Fruit fly (Drosophila melanogaster) whole organism, embryonic: ENCODE measurements around the gene SIFaR.

ENCODE experiments used
- Atf3 ChIP-seq: fragments of 200-800 bp; sonication (Bioruptor generic); optimal IDR thresholded peaks from 3 replicates; lab custom pipeline; 2016; ENCODE audit warnings: missing biosample characterization, missing genetic modification characterization
- B-H1 ChIP-seq: fragments of 200-800 bp; sonication (Bioruptor generic); IDR thresholded peaks from 3 replicates; pipeline ENCODE4 v1.3.6; 2022; ENCODE audit warnings: missing biosample characterization, missing genetic modification characterization
- Blimp-1 ChIP-seq: fragments of 200-800 bp; sonication (Bioruptor generic); optimal IDR thresholded peaks from 3 replicates; lab custom pipeline; 2018; ENCODE audit warnings: missing biosample characterization, missing genetic modification characterization, mild to moderate bottlenecking, moderate library complexity, missing genetic modification reagents
- CG1024 ChIP-seq: fragments of 200-800 bp; sonication (Bioruptor generic); IDR thresholded peaks from 2 replicates; pipeline ENCODE4 v1.3.6; 2022; ENCODE audit warnings: missing biosample characterization, missing genetic modification characterization
- CG11398 ChIP-seq: fragments of 200-800 bp; sonication (Bioruptor generic); optimal IDR thresholded peaks from 2 replicates; lab custom pipeline; 2016; ENCODE audit warnings: missing biosample characterization, missing genetic modification characterization
- CG12071 ChIP-seq: fragments of 200-800 bp; sonication (Bioruptor generic); optimal IDR thresholded peaks from 3 replicates; lab custom pipeline; 2018; ENCODE audit warnings: missing biosample characterization, mild to moderate bottlenecking, missing genetic modification characterization
- CG12744 ChIP-seq: fragments of 200-800 bp; sonication (Bioruptor generic); optimal IDR thresholded peaks from 2 replicates; lab custom pipeline; 2016; ENCODE audit warnings: missing biosample characterization, missing genetic modification characterization
- CG1647 ChIP-seq: fragments of 200-800 bp; sonication (Bioruptor generic); optimal IDR thresholded peaks from 3 replicates; lab custom pipeline; 2016; ENCODE audit warnings: missing biosample characterization, missing genetic modification characterization
- CG16813 ChIP-seq: fragments of 200-800 bp; sonication (Bioruptor generic); IDR thresholded peaks from 3 replicates; pipeline ENCODE4 v1.3.6; 2022; ENCODE audit warnings: missing biosample characterization, missing genetic modification characterization; ENCODE audit not compliant: partially characterized antibody
- CG17359 ChIP-seq: fragments of 200-800 bp; sonication (Bioruptor generic); optimal IDR thresholded peaks from 3 replicates; lab custom pipeline; 2018; ENCODE audit warnings: missing biosample characterization, mild to moderate bottlenecking, missing genetic modification characterization, moderate library complexity
- CG17802 ChIP-seq: fragments of 200-800 bp; sonication (Bioruptor generic); optimal IDR thresholded peaks from 2 replicates; lab custom pipeline; 2018; ENCODE audit warnings: missing biosample characterization, mild to moderate bottlenecking, missing genetic modification characterization, moderate library complexity
- CG17912 ChIP-seq: fragments of 200-800 bp; sonication (Bioruptor generic); optimal IDR thresholded peaks from 2 replicates; lab custom pipeline; 2018; ENCODE audit warnings: missing biosample characterization, mild to moderate bottlenecking, missing genetic modification characterization
- CG18476 ChIP-seq: fragments of 200-800 bp; sonication (Bioruptor generic); optimal IDR thresholded peaks from 2 replicates; lab custom pipeline; 2016; ENCODE audit warnings: missing biosample characterization, mild to moderate bottlenecking, missing genetic modification characterization
- CG32772 ChIP-seq: fragments of 200-800 bp; sonication (Bioruptor generic); IDR thresholded peaks from 2 replicates; pipeline ENCODE4 v1.3.6; 2022; ENCODE audit warnings: missing biosample characterization, missing genetic modification characterization
- CG3281 ChIP-seq: fragments of 200-800 bp; sonication (Bioruptor generic); optimal IDR thresholded peaks from 3 replicates; lab custom pipeline; 2017; ENCODE audit warnings: missing biosample characterization, mild to moderate bottlenecking, missing genetic modification characterization
- CG33213 ChIP-seq: fragments of 200-800 bp; sonication (Bioruptor generic); optimal IDR thresholded peaks from 3 replicates; lab custom pipeline; 2016; ENCODE audit warnings: missing biosample characterization, missing genetic modification characterization
- CG42726 ChIP-seq: fragments of 200-800 bp; sonication (Bioruptor generic); IDR thresholded peaks from 2 replicates; pipeline ENCODE4 v1.3.6; 2022; ENCODE audit warnings: missing biosample characterization, missing genetic modification characterization; ENCODE audit not compliant: partially characterized antibody
- CG4360 ChIP-seq: fragments of 200-800 bp; sonication (Bioruptor generic); IDR thresholded peaks from 2 replicates; pipeline ENCODE4 v1.3.6; 2022; ENCODE audit warnings: missing biosample characterization, missing genetic modification characterization
- CG43689 ChIP-seq: fragments of 200-800 bp; sonication (Bioruptor generic); IDR thresholded peaks from 2 replicates; pipeline ENCODE4 v1.3.6; 2022; ENCODE audit warnings: missing biosample characterization, missing genetic modification characterization
- CG7786 ChIP-seq: fragments of 200-800 bp; sonication (Bioruptor generic); optimal IDR thresholded peaks from 2 replicates; lab custom pipeline; 2016; ENCODE audit warnings: missing biosample characterization, missing genetic modification characterization
- CG8290 ChIP-seq, 3 experiments: fragments of 200-800 bp; sonication (Bioruptor generic); optimal IDR thresholded peaks; 2 replicates each; lab custom pipeline; 2016 to 2019; ENCODE audit warnings: missing biosample characterization in 3 of 3, missing genetic modification characterization in 3 of 3, mild to moderate bottlenecking in 2 of 3, moderate library complexity in 1 of 3
- CG8924 ChIP-seq: fragments of 200-800 bp; optimal IDR thresholded peaks from 3 replicates; lab custom pipeline; 2019; ENCODE audit warnings: missing biosample characterization, mild to moderate bottlenecking, missing genetic modification characterization, moderate library complexity
- CG8944 ChIP-seq: fragments of 200-800 bp; sonication (Bioruptor generic); optimal IDR thresholded peaks from 3 replicates; lab custom pipeline; 2016; ENCODE audit warnings: missing biosample characterization, missing genetic modification characterization
- CG9437 ChIP-seq: fragments of 200-800 bp; sonication (Bioruptor generic); optimal IDR thresholded peaks from 2 replicates; lab custom pipeline; 2018; ENCODE audit warnings: missing biosample characterization, mild to moderate bottlenecking, missing genetic modification characterization
- Dek ChIP-seq: fragments of 200-800 bp; sonication (Bioruptor generic); optimal IDR thresholded peaks from 3 replicates; lab custom pipeline; 2019; ENCODE audit warnings: missing biosample characterization, mild to moderate bottlenecking, missing genetic modification characterization, moderate library complexity
- Eip74EF ChIP-seq, 2 experiments: fragments of 200-800 bp in 1 of 2; fragments of >200 bp in 1 of 2; sonication (Bioruptor generic) in 1 of 2; optimal IDR thresholded peaks; 2 replicates each; lab custom pipeline; 2017 to 2019; ENCODE audit warnings: missing biosample characterization in 2 of 2, missing genetic modification characterization in 2 of 2, mild to moderate bottlenecking in 1 of 2, moderate library complexity in 1 of 2
- Elba2 ChIP-seq: fragments of 200-800 bp; sonication (Bioruptor generic); optimal IDR thresholded peaks from 3 replicates; lab custom pipeline; 2016; ENCODE audit warnings: missing biosample characterization, missing genetic modification characterization
- Oaz ChIP-seq: fragments of 200-800 bp; sonication (Bioruptor generic); IDR thresholded peaks from 2 replicates; pipeline ENCODE4 v1.3.6; 2022; ENCODE audit warnings: missing biosample characterization, missing genetic modification characterization
- Oli ChIP-seq: fragments of 200-800 bp; sonication (Bioruptor generic); optimal IDR thresholded peaks from 2 replicates; lab custom pipeline; 2018; ENCODE audit warnings: missing biosample characterization, mild to moderate bottlenecking, missing genetic modification characterization, moderate library complexity
- ara ChIP-seq: fragments of 200-800 bp; sonication (Bioruptor generic); IDR thresholded peaks from 2 replicates; pipeline ENCODE4 v1.3.6; 2022; ENCODE audit warnings: missing biosample characterization, missing genetic modification characterization
- az2 ChIP-seq: fragments of 200-800 bp; sonication (Bioruptor generic); optimal IDR thresholded peaks from 3 replicates; lab custom pipeline; 2016; ENCODE audit warnings: missing biosample characterization, missing genetic modification characterization
- cg ChIP-seq: fragments of 200-800 bp; sonication (Bioruptor generic); optimal IDR thresholded peaks from 3 replicates; lab custom pipeline; 2019; ENCODE audit warnings: missing biosample characterization, mild to moderate bottlenecking, missing genetic modification characterization, moderate library complexity
- corto ChIP-seq: fragments of 200-800 bp; sonication (Bioruptor generic); optimal IDR thresholded peaks from 2 replicates; lab custom pipeline; 2016; ENCODE audit warnings: missing biosample characterization, mild to moderate bottlenecking, missing genetic modification characterization, moderate library complexity
- eve ChIP-seq, 2 experiments: fragments of >200 bp; optimal IDR thresholded peaks; 2 replicates each; lab custom pipeline; 2017; ENCODE audit warnings: missing biosample characterization in 2 of 2, missing genetic modification characterization in 2 of 2
- ftz-f1 ChIP-seq: fragments of 200-800 bp; sonication (Bioruptor generic); optimal IDR thresholded peaks from 2 replicates; lab custom pipeline; 2016; ENCODE audit warnings: missing biosample characterization, missing genetic modification characterization
- hkb ChIP-seq, 2 experiments: fragments of 200-800 bp in 1 of 2; fragments of >200 bp in 1 of 2; sonication (Bioruptor generic) in 1 of 2; IDR thresholded peaks in 1 of 2; optimal IDR thresholded peaks in 1 of 2; 2 replicates each; pipeline versions ENCODE4 v1.3.6 to Lab custom; 2017 to 2022; ENCODE audit warnings: missing biosample characterization in 1 of 2, missing genetic modification characterization in 1 of 2
- ind ChIP-seq: fragments of 200-800 bp; sonication (Bioruptor generic); optimal IDR thresholded peaks from 3 replicates; lab custom pipeline; 2016; ENCODE audit warnings: missing biosample characterization, missing genetic modification characterization
- inv ChIP-seq: fragments of 200-800 bp; sonication (Bioruptor generic); IDR thresholded peaks from 2 replicates; pipeline ENCODE4 v1.3.6; 2022; ENCODE audit warnings: missing biosample characterization, missing genetic modification characterization; ENCODE audit not compliant: partially characterized antibody
- jumu ChIP-seq: fragments of 200-800 bp; sonication (Bioruptor generic); optimal IDR thresholded peaks from 3 replicates; lab custom pipeline; 2016; ENCODE audit warnings: missing biosample characterization, missing genetic modification characterization
- lmd ChIP-seq: fragments of 200-800 bp; sonication (Bioruptor generic); IDR thresholded peaks from 2 replicates; pipeline ENCODE4 v1.3.6; 2022; ENCODE audit warnings: missing biosample characterization, missing genetic modification characterization
- pan ChIP-seq, 4 experiments: fragments of >200 bp in 3 of 4; fragments of 200-800 bp in 1 of 4; sonication (Bioruptor generic) in 1 of 4; optimal IDR thresholded peaks in 3 of 4; IDR thresholded peaks in 1 of 4; 2 replicates each; pipeline versions ENCODE4 v1.3.6 to Lab custom; 2017 to 2022; ENCODE audit warnings: missing biosample characterization in 2 of 4, missing genetic modification characterization in 2 of 4, mixed read lengths in 1 of 4
- pb ChIP-seq: fragments of 200-800 bp; sonication (Bioruptor generic); optimal IDR thresholded peaks from 3 replicates; lab custom pipeline; 2016; ENCODE audit warnings: missing biosample characterization, missing genetic modification characterization
- psq ChIP-seq: fragments of 200-800 bp; sonication (Bioruptor generic); optimal IDR thresholded peaks from 2 replicates; lab custom pipeline; 2017; ENCODE audit warnings: missing biosample characterization, missing genetic modification characterization
- rib ChIP-seq: fragments of 200-800 bp; sonication (Bioruptor generic); IDR thresholded peaks from 2 replicates; pipeline ENCODE4 v1.3.6; 2022; ENCODE audit warnings: missing biosample characterization, missing genetic modification characterization
- ro ChIP-seq: fragments of 200-800 bp; sonication (Bioruptor generic); IDR thresholded peaks from 2 replicates; pipeline ENCODE4 v1.3.6; 2022; ENCODE audit warnings: missing biosample characterization, missing genetic modification characterization
- sisA ChIP-seq: fragments of 200-800 bp; sonication (Bioruptor generic); IDR thresholded peaks from 2 replicates; pipeline ENCODE4 v1.3.6; 2022; ENCODE audit warnings: missing biosample characterization, missing genetic modification characterization
- ssp ChIP-seq: fragments of 200-800 bp; sonication (Bioruptor generic); IDR thresholded peaks from 2 replicates; pipeline ENCODE4 v1.3.6; 2022; ENCODE audit warnings: missing biosample characterization, missing genetic modification characterization
- stc ChIP-seq: fragments of 200-800 bp; sonication (Bioruptor generic); IDR thresholded peaks from 2 replicates; pipeline ENCODE4 v1.3.6; 2022; ENCODE audit warnings: missing biosample characterization, missing genetic modification characterization
- tgo ChIP-seq: fragments of 200-800 bp; sonication (Bioruptor generic); IDR thresholded peaks from 3 replicates; pipeline ENCODE4 v1.3.6; 2022; ENCODE audit warnings: missing biosample characterization, missing genetic modification characterization
- tx ChIP-seq: fragments of 200-800 bp; sonication (Bioruptor generic); optimal IDR thresholded peaks from 2 replicates; lab custom pipeline; 2016; ENCODE audit warnings: missing biosample characterization, missing genetic modification characterization

Gene SIFaR

dm6 chr3R:21271208-21271607 is 22.6 kb downstream of the SIFaR start (continued):
- TF ChIP-seq CG42726 (GFP tag; lab: Robert Waterston, UW) (no peak), CG12071 (GFP tag; lab: Kevin White, UChicago) (peak; percentile 30), CG9437 (GFP tag; lab: Kevin White, UChicago) (no peak), Atf3 (GFP tag; lab: Kevin White, UChicago) (no peak), Oaz (no peak), CG43689 (GFP tag; lab: Robert Waterston, UW) (no peak), CG8924 (tag; lab: Kevin White, UChicago) (no peak), hkb (optimal IDR thresholded peaks at IDR 0.05; lab: Kevin White, UChicago) (no peak), hkb (GFP tag; IDR thresholded peaks at IDR 0.05; lab: Robert Waterston, UW) (peak; percentile 47; the same call in 1 of the 2 replicates), inv (GFP tag; lab: Robert Waterston, UW) (no peak), rib (GFP tag; lab: Robert Waterston, UW) (no peak), jumu (GFP tag; lab: Kevin White, UChicago) (no peak), Elba2 (no peak), tx (no peak), lmd (GFP tag; lab: Robert Waterston, UW) (no peak), cg (GFP tag; lab: Kevin White, UChicago) (no peak), CG18476 (peak; percentile 1), CG17802 (tag; lab: Kevin White, UChicago) (no peak), Eip74EF (GFP tag; optimal IDR thresholded peaks at IDR 0.05; lab: Kevin White, UChicago) (peak in 1 of 2 experiments; percentile 8), ftz-f1 (no peak), CG33213 (GFP tag; lab: Kevin White, UChicago) (no peak), psq (GFP tag; lab: Kevin White, UChicago) (no peak), eve (GFP tag; optimal IDR thresholded peaks at IDR 0.05; lab: Kevin White, UChicago) (no peak), az2 (GFP tag; lab: Kevin White, UChicago) (no peak), Dek (tag; lab: Kevin White, UChicago) (no peak), CG1647 (GFP tag; lab: Kevin White, UChicago) (no peak), stc (no peak), ro (GFP tag; lab: Robert Waterston, UW) (no peak), CG4360 (GFP tag; lab: Robert Waterston, UW) (no peak), CG17912 (no peak), B-H1 (GFP tag; lab: Robert Waterston, UW) (no peak), CG3281 (peak; percentile 11), CG32772 (GFP tag; lab: Robert Waterston, UW) (no peak), CG16813 (GFP tag; lab: Robert Waterston, UW) (no peak), CG7786 (no peak), CG8944 (GFP tag; lab: Kevin White, UChicago) (no peak), Blimp-1 (GFP tag; lab: Kevin White, UChicago) (peak; percentile 36), sisA (GFP tag; lab: Robert Waterston, UW) (no peak), CG1024 (no peak), CG11398 (no peak), Oli (tag; lab: Kevin White, UChicago) (no peak), pan (optimal IDR thresholded peaks at IDR 0.05; lab: Kevin White, UChicago) (no peak), pan (GFP tag; optimal IDR thresholded peaks at IDR 0.05 in 1 of 2, IDR thresholded peaks at IDR 0.05 in 1 of 2) (no peak), CG17359 (peak; percentile 41), CG12744 (GFP tag; lab: Kevin White, UChicago) (no peak), ara (GFP tag; lab: Robert Waterston, UW) (no peak), ssp (GFP tag; lab: Robert Waterston, UW) (no peak), tgo (GFP tag; lab: Robert Waterston, UW) (no peak), corto (no peak), CG8290 (GFP tag; optimal IDR thresholded peaks at IDR 0.05; lab: Kevin White, UChicago) (no peak), CG8290 (tag; optimal IDR thresholded peaks at IDR 0.05; lab: Kevin White, UChicago) (peak in 1 of 2 experiments; percentile 30), ind (GFP tag; lab: Kevin White, UChicago) (no peak), pb (no peak)
